Worm (Caenorhabditis elegans) whole organism, L2 larva: ENCODE data around the gene F46C3.7.

Experiments used
- C34F6.9 ChIP-seq: fragments of 150-350 bp; optimal IDR thresholded peaks from 2 replicates; lab custom pipeline; 2014; ENCODE audit warnings: missing biosample characterization, missing genetic modification characterization
- F13H6.1 ChIP-seq: sonication (generic microtip); optimal IDR thresholded peaks from 2 replicates; lab custom pipeline; 2016; ENCODE audit warnings: missing genetic modification characterization, missing compliant biosample characterization
- R02D3.7 ChIP-seq: fragments of 150-350 bp; optimal IDR thresholded peaks from 2 replicates; lab custom pipeline; 2014; ENCODE audit warnings: missing biosample characterization, missing genetic modification characterization
- Y55F3AM.14 ChIP-seq: fragments of 200-800 bp; sonication (Bioruptor generic); optimal IDR thresholded peaks from 2 replicates; lab custom pipeline; 2018; ENCODE audit warnings: mild to moderate bottlenecking, missing genetic modification characterization, missing compliant biosample characterization
- ZK546.5 ChIP-seq: sonication (generic microtip); optimal IDR thresholded peaks from 2 replicates; lab custom pipeline; 2017; ENCODE audit warnings: missing biosample characterization, missing genetic modification characterization
- alr-1 ChIP-seq: fragments of 150-350 bp; optimal IDR thresholded peaks from 2 replicates; lab custom pipeline; 2014; ENCODE audit warnings: missing biosample characterization, missing genetic modification characterization
- aly-2 ChIP-seq: fragments of 150-350 bp; optimal IDR thresholded peaks from 2 replicates; lab custom pipeline; 2014; ENCODE audit warnings: missing biosample characterization, missing genetic modification characterization
- blmp-1 ChIP-seq: sonication (generic microtip); optimal IDR thresholded peaks from 2 replicates; lab custom pipeline; 2017; ENCODE audit warnings: missing genetic modification characterization, mild to moderate bottlenecking, missing compliant biosample characterization, antibody characterized with exemption, moderate library complexity; ENCODE audit not compliant: insufficient read depth
- ceh-82 ChIP-seq: fragments of 150-350 bp; optimal IDR thresholded peaks from 2 replicates; lab custom pipeline; 2014; ENCODE audit warnings: missing biosample characterization, missing genetic modification characterization
- crh-2 ChIP-seq: sonication (generic microtip); optimal IDR thresholded peaks from 2 replicates; lab custom pipeline; 2017; ENCODE audit warnings: missing biosample characterization, missing genetic modification characterization
- egl-27 ChIP-seq: sonication (generic microtip); optimal IDR thresholded peaks from 3 replicates; lab custom pipeline; 2017; ENCODE audit warnings: missing biosample characterization, missing genetic modification reagents, missing genetic modification characterization
- elt-1 ChIP-seq: fragments of 150-350 bp; optimal IDR thresholded peaks from 2 replicates; lab custom pipeline; 2014; ENCODE audit warnings: missing biosample characterization, missing genetic modification characterization
- fos-1 ChIP-seq: fragments of 150-350 bp; optimal IDR thresholded peaks from 2 replicates; lab custom pipeline; 2014; ENCODE audit warnings: missing biosample characterization, missing genetic modification characterization
- gmeb-1 ChIP-seq: fragments of 150-350 bp; optimal IDR thresholded peaks from 2 replicates; lab custom pipeline; 2014; ENCODE audit warnings: missing biosample characterization, missing genetic modification characterization
- lin-11 ChIP-seq: fragments of 150-350 bp; sonication (generic microtip); optimal IDR thresholded peaks from 2 replicates; lab custom pipeline; 2014; ENCODE audit warnings: missing biosample characterization, missing genetic modification characterization, inconsistent platforms, mixed read lengths
- lin-39 ChIP-seq: fragments of 150-350 bp; optimal IDR thresholded peaks from 2 replicates; lab custom pipeline; 2014; ENCODE audit warnings: missing biosample characterization, missing genetic modification reagents, missing genetic modification characterization
- lsy-2 ChIP-seq, 2 experiments: fragments of 150-350 bp in 1 of 2; sonication (generic microtip) in 1 of 2; optimal IDR thresholded peaks; 2 replicates each; lab custom pipeline; 2014 to 2017; ENCODE audit warnings: missing biosample characterization in 2 of 2, missing genetic modification characterization in 2 of 2
- mab-5 ChIP-seq: fragments of 150-350 bp; optimal IDR thresholded peaks from 2 replicates; lab custom pipeline; 2014; ENCODE audit warnings: missing biosample characterization, missing genetic modification characterization
- mbf-1 ChIP-seq: sonication (generic microtip); optimal IDR thresholded peaks from 2 replicates; lab custom pipeline; 2017; ENCODE audit warnings: missing biosample characterization, missing genetic modification characterization
- mdl-1 ChIP-seq, 2 experiments: fragments of 150-350 bp in 1 of 2; sonication (generic microtip) in 1 of 2; optimal IDR thresholded peaks; 2 replicates each; lab custom pipeline; 2017; ENCODE audit warnings: missing biosample characterization in 2 of 2, missing genetic modification characterization in 2 of 2
- nhr-11 ChIP-seq: fragments of 150-350 bp; optimal IDR thresholded peaks from 2 replicates; lab custom pipeline; 2014; ENCODE audit warnings: missing biosample characterization, missing genetic modification characterization
- nhr-12 ChIP-seq: fragments of 150-350 bp; optimal IDR thresholded peaks from 2 replicates; lab custom pipeline; 2014; ENCODE audit warnings: missing biosample characterization, missing genetic modification characterization
- nhr-129 ChIP-seq: fragments of 150-350 bp; optimal IDR thresholded peaks from 2 replicates; lab custom pipeline; 2014; ENCODE audit warnings: missing biosample characterization, missing genetic modification characterization
- nhr-21 ChIP-seq: fragments of 150-350 bp; optimal IDR thresholded peaks from 2 replicates; lab custom pipeline; 2014; ENCODE audit warnings: missing biosample characterization, missing genetic modification characterization
- nhr-23 ChIP-seq: fragments of 150-350 bp; optimal IDR thresholded peaks from 2 replicates; lab custom pipeline; 2014; ENCODE audit warnings: missing biosample characterization, missing genetic modification reagents, missing genetic modification characterization
- nhr-237 ChIP-seq: fragments of 150-350 bp; optimal IDR thresholded peaks from 2 replicates; lab custom pipeline; 2014; ENCODE audit warnings: missing biosample characterization, missing genetic modification characterization
- nhr-25 ChIP-seq: fragments of 150-350 bp; sonication (generic microtip); optimal IDR thresholded peaks from 3 replicates; lab custom pipeline; 2014; ENCODE audit warnings: missing biosample characterization, missing genetic modification characterization
- nhr-6 ChIP-seq: fragments of 150-350 bp; optimal IDR thresholded peaks from 2 replicates; lab custom pipeline; 2014; ENCODE audit warnings: missing biosample characterization, missing genetic modification characterization
- sem-4 ChIP-seq: fragments of 150-350 bp; optimal IDR thresholded peaks from 2 replicates; lab custom pipeline; 2014; ENCODE audit warnings: missing biosample characterization, missing genetic modification reagents, missing genetic modification characterization
- skn-1 ChIP-seq: sonication (generic microtip); optimal IDR thresholded peaks from 2 replicates; lab custom pipeline; 2017; ENCODE audit warnings: missing biosample characterization, missing genetic modification characterization
- sma-3 ChIP-seq: sonication (generic microtip); optimal IDR thresholded peaks from 2 replicates; lab custom pipeline; 2016; ENCODE audit warnings: missing genetic modification reagents, missing genetic modification characterization, missing compliant biosample characterization
- sma-9 ChIP-seq, 2 experiments: fragments of 150-350 bp in 1 of 2; sonication (generic microtip) in 1 of 2; optimal IDR thresholded peaks; 2 replicates each; lab custom pipeline; 2014 to 2016; ENCODE audit warnings: missing genetic modification characterization in 2 of 2, mild to moderate bottlenecking in 1 of 2, missing biosample characterization in 1 of 2, missing compliant biosample characterization in 1 of 2, missing genetic modification reagents in 1 of 2, moderate library complexity in 1 of 2
- unc-39 ChIP-seq: fragments of 150-350 bp; optimal IDR thresholded peaks from 2 replicates; lab custom pipeline; 2014; ENCODE audit warnings: missing biosample characterization, missing genetic modification characterization
- zag-1 ChIP-seq: fragments of 150-350 bp; optimal IDR thresholded peaks from 2 replicates; lab custom pipeline; 2014; ENCODE audit warnings: missing biosample characterization, missing genetic modification characterization
- ztf-1 ChIP-seq: fragments of 200-800 bp; sonication (Bioruptor generic); conservative IDR thresholded peaks from 2 replicates; pipeline ENCODE4 v1.3.6; 2022; ENCODE audit warnings: missing genetic modification characterization, missing compliant biosample characterization
- ztf-11 ChIP-seq: sonication (generic microtip); optimal IDR thresholded peaks from 2 replicates; lab custom pipeline; 2017; ENCODE audit warnings: missing biosample characterization, missing genetic modification characterization

Gene F46C3.7

ce11 chrX:11474605-11475385 is 35.0 kb downstream of the F46C3.7 start (continued):
- TF ChIP-seq mbf-1 (tag; lab: Kevin White, UChicago), result no peak
- no peak for TF ChIP-seq crh-2 (tag; lab: Kevin White, UChicago)
- no peak for TF ChIP-seq lin-39
- TF ChIP-seq nhr-237 (tag; lab: Kevin White, UChicago), result no peak
- no peak for TF ChIP-seq zag-1 (tag; lab: Kevin White, UChicago)
- TF ChIP-seq egl-27 (tag; lab: Kevin White, UChicago), result no peak
- TF ChIP-seq alr-1, result no peak
- no peak for TF ChIP-seq ztf-1 (GFP tag; lab: Robert Waterston, UW)
- TF ChIP-seq nhr-6 (tag; lab: Kevin White, UChicago), result no peak

ce11 chrX:11475780-11476179 is 35.9 kb downstream of the F46C3.7 start:
- TF ChIP-seq nhr-25 (no peak), ztf-1 (GFP tag; lab: Robert Waterston, UW) (no peak), ztf-11 (tag; lab: Kevin White, UChicago) (no peak), nhr-11 (tag; lab: Kevin White, UChicago) (no peak), unc-39 (tag; lab: Kevin White, UChicago) (no peak), aly-2 (tag; lab: Kevin White, UChicago) (no peak), ZK546.5 (no peak), zag-1 (tag; lab: Kevin White, UChicago) (no peak), mab-5 (tag; lab: Kevin White, UChicago) (no peak), blmp-1 (no peak), crh-2 (tag; lab: Kevin White, UChicago) (no peak), sma-9 (GFP tag; optimal IDR thresholded peaks at IDR 0.05; lab: Kevin White, UChicago) (no peak), sma-9 (tag; optimal IDR thresholded peaks at IDR 0.05; lab: Kevin White, UChicago) (no peak), skn-1 (no peak), nhr-6 (tag; lab: Kevin White, UChicago) (no peak), nhr-129 (no peak)

ce11 chrX:11477748-11478147 is 37.9 kb downstream of the F46C3.7 start:
- peak; percentile 68 for TF ChIP-seq F13H6.1 (tag; lab: Kevin White, UChicago)
- TF ChIP-seq sma-9 (GFP tag; optimal IDR thresholded peaks at IDR 0.05; lab: Kevin White, UChicago), result peak; percentile 20
- TF ChIP-seq sma-9 (tag; optimal IDR thresholded peaks at IDR 0.05; lab: Kevin White, UChicago), result no peak
- TF ChIP-seq ceh-82 (tag; lab: Kevin White, UChicago), result no peak

ce11 chrX:11478758-11479157 is 38.9 kb downstream of the F46C3.7 start:
- TF ChIP-seq sem-4 (tag; lab: Kevin White, UChicago) (peak; percentile 1), sma-9 (GFP tag; optimal IDR thresholded peaks at IDR 0.05; lab: Kevin White, UChicago) (peak; percentile 65), sma-9 (tag; optimal IDR thresholded peaks at IDR 0.05; lab: Kevin White, UChicago) (no peak), skn-1 (no peak), elt-1 (tag; lab: Kevin White, UChicago) (no peak), F13H6.1 (tag; lab: Kevin White, UChicago) (peak; percentile 77), crh-2 (tag; lab: Kevin White, UChicago) (no peak), blmp-1 (peak; percentile 42), nhr-6 (tag; lab: Kevin White, UChicago) (no peak), egl-27 (tag; lab: Kevin White, UChicago) (peak; percentile 34), lin-11 (tag; lab: Kevin White, UChicago) (no peak), nhr-21 (tag; lab: Kevin White, UChicago) (peak; percentile 71), C34F6.9 (peak; percentile 3), nhr-25 (peak; percentile 52), nhr-23 (tag; lab: Kevin White, UChicago) (no peak), fos-1 (tag; lab: Kevin White, UChicago) (peak; percentile 47), nhr-12 (tag; lab: Kevin White, UChicago) (no peak), Y55F3AM.14 (GFP tag; lab: Kevin White, UChicago) (no peak), nhr-237 (tag; lab: Kevin White, UChicago) (no peak), R02D3.7 (no peak), gmeb-1 (tag; lab: Kevin White, UChicago) (no peak), sma-3 (GFP tag; lab: Kevin White, UChicago) (peak; percentile 69), mdl-1 (tag; optimal IDR thresholded peaks at IDR 0.05; lab: Kevin White, UChicago) (peak in 1 of 2 experiments; percentile 34), lsy-2 (tag; optimal IDR thresholded peaks at IDR 0.05; lab: Kevin White, UChicago) (peak in 1 of 2 experiments; percentile 30)
